Worm (Caenorhabditis elegans): ENCODE measurements around the gene cpg-7.
A peak's percentile ranks its signal among the peaks of the same experiment; 100 is the strongest.

The cpg-7 gene

DNA sequence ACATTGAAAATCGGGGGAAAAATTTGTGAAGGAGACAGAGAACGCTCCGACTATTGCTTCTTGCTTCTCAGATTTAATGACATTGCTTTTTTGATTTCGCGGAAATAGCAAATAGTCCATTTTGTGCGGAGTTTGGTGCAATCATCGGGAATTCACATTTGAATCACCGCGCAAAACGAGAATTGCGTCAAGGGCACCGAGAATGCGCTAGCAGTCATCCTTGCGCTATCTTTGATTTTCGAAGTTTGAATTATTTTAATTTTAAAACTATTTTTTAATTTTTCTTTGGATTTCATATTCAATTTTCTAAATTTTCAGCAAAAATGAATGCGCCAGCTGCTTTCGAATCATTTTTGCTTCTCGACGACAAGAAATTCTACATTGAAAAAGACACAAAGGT is 49.3 kb downstream of the cpg-7 start, which contains the start of gene rpb-11 (continued):
- TF ChIP-seq hlh-26 (GFP tag; conservative IDR thresholded peaks at IDR 0.05) (no peak), snpc-1.1 (tag; optimal IDR thresholded peaks at IDR 0.05; ENCODE audit: insufficient read depth) (peak; percentile 70), lsy-27 (tag; optimal IDR thresholded peaks at IDR 0.05; ENCODE audit: borderline replicate concordance, insufficient read depth) (no peak), ztf-25 (GFP tag; IDR thresholded peaks at IDR 0.05) (no peak), dpff-1 (tag; optimal IDR thresholded peaks at IDR 0.05) (no peak), ztf-28 (GFP tag; IDR thresholded peaks at IDR 0.05) (0 out of 2 replicates have a peak, but pooled peaks have one; percentile 33), mel-28 (tag; optimal IDR thresholded peaks at IDR 0.05; ENCODE audit: borderline replicate concordance) (no peak), nfya-1 (tag; optimal IDR thresholded peaks at IDR 0.05; ENCODE audit: borderline replicate concordance, insufficient read depth) (no peak), fkh-3 (tag; optimal IDR thresholded peaks at IDR 0.05) (no peak), pbrm-1 (GFP tag; IDR thresholded peaks at IDR 0.05) (peak; percentile 90; the same call in 1 of the 2 replicates), him-1 (tag; optimal IDR thresholded peaks at IDR 0.05) (peak; percentile 38), zfh-2 (GFP tag; conservative IDR thresholded peaks at IDR 0.05) (no peak), Y53G8AR.9 (GFP tag; conservative IDR thresholded peaks at IDR 0.05) (peak; percentile 97), nfya-2 (GFP tag; IDR thresholded peaks at IDR 0.05) (no peak), F37B4.10 (GFP tag; IDR thresholded peaks at IDR 0.05) (no peak), repo-1 (tag; optimal IDR thresholded peaks at IDR 0.05) (peak; percentile 82), attf-3 (GFP tag; conservative IDR thresholded peaks at IDR 0.05) (no peak), pha-4 (tag; optimal IDR thresholded peaks at IDR 0.05) (peak; percentile 48), snpc-4 (GFP tag; optimal IDR thresholded peaks at IDR 0.05) (no peak), snpc-4 (tag; optimal IDR thresholded peaks at IDR 0.05) (peak; percentile 56 to 88 (median 84)), cebp-2 (GFP tag; IDR thresholded peaks at IDR 0.05) (no peak), attf-5 (GFP tag; optimal IDR thresholded peaks at IDR 0.05) (peak; percentile 95), zim-3 (tag; optimal IDR thresholded peaks at IDR 0.05) (no peak), ceh-100 (GFP tag; IDR thresholded peaks at IDR 0.05) (peak; percentile 95), ceh-91 (GFP tag; IDR thresholded peaks at IDR 0.05) (peak; percentile 72), C06A6.2 (GFP tag; conservative IDR thresholded peaks at IDR 0.05) (peak; percentile 83), B0261.1 (tag; optimal IDR thresholded peaks at IDR 0.05) (peak; percentile 2), ceh-27 (GFP tag; optimal IDR thresholded peaks at IDR 0.05) (peak; percentile 72), Y67H2A.10 (GFP tag; conservative IDR thresholded peaks at IDR 0.05) (no peak), tbx-9 (tag; optimal IDR thresholded peaks at IDR 0.05; ENCODE audit: borderline replicate concordance) (no peak), nhr-120 (GFP tag; IDR thresholded peaks at IDR 0.05) (no peak), Y95B8A.8 (GFP tag; IDR thresholded peaks at IDR 0.05) (peak; percentile 84; the same call in 1 of the 2 replicates), ceh-58 (GFP tag; IDR thresholded peaks at IDR 0.05) (no peak), F49E8.2 (tag; optimal IDR thresholded peaks at IDR 0.05; ENCODE audit: insufficient read depth) (peak; percentile 57), efl-1 (GFP tag; optimal IDR thresholded peaks at IDR 0.05) (peak; percentile 91), lin-35 (GFP tag; optimal IDR thresholded peaks at IDR 0.05) (peak; percentile 80 to 98 (median 90)), B0019.2 (GFP tag; conservative IDR thresholded peaks at IDR 0.05) (0 out of 2 replicates have a peak, but pooled peaks have one; percentile 42), F57C9.4 (tag; optimal IDR thresholded peaks at IDR 0.05) (no peak), chd-7 (tag; optimal IDR thresholded peaks at IDR 0.05) (peak; percentile 63), madf-3 (GFP tag; IDR thresholded peaks at IDR 0.05) (peak; percentile 95), dox-1 (GFP tag; IDR thresholded peaks at IDR 0.05) (peak; percentile 91), bed-2 (GFP tag; IDR thresholded peaks at IDR 0.05) (no peak), mes-4 (tag; optimal IDR thresholded peaks at IDR 0.05) (no peak), ama-1 (optimal IDR thresholded peaks at IDR 0.05) (no peak), ama-1 (GFP tag; optimal IDR thresholded peaks at IDR 0.05) (no peak), ekl-4 (GFP tag; IDR thresholded peaks at IDR 0.05) (peak; percentile 95), F22D6.2 (tag; optimal IDR thresholded peaks at IDR 0.05) (peak; percentile 65), hlh-12 (tag; optimal IDR thresholded peaks at IDR 0.05) (no peak), F33H1.4 (GFP tag; IDR thresholded peaks at IDR 0.05) (peak; percentile 76)

All from whole organism, young adult.